Worm (Caenorhabditis elegans): ENCODE data around the gene Y50D4C.3.

- TF ChIP-seq flt-1 (GFP tag; IDR thresholded peaks at IDR 0.05) = no peak
- TF ChIP-seq tab-1 (GFP tag; IDR thresholded peaks at IDR 0.05) = no peak
- TF ChIP-seq cog-1 (tag; optimal IDR thresholded peaks at IDR 0.05) = no peak
- no peak for TF ChIP-seq klf-2 (GFP tag; conservative IDR thresholded peaks at IDR 0.05)
- TF ChIP-seq ref-1 (GFP tag; conservative IDR thresholded peaks at IDR 0.05) = no peak
- TF ChIP-seq ztf-29 (GFP tag; IDR thresholded peaks at IDR 0.05) = no peak
- TF ChIP-seq med-1 (GFP tag; optimal IDR thresholded peaks at IDR 0.05; ENCODE audit: insufficient read depth) = no peak
- no peak for TF ChIP-seq ztf-23 (GFP tag; IDR thresholded peaks at IDR 0.05)
These were observed at the start of gene Y50D4C.3 for ce11 chrV:945144-945543.

Measured in whole organism, midembryonic.